Worm (Caenorhabditis elegans) whole organism, late embryonic: ENCODE measurements around the gene lsy-2.

Experiments
- C08G9.2 ChIP-seq: sonication (generic microtip); optimal IDR thresholded peaks from 2 replicates; lab custom pipeline; 2016; ENCODE audit warnings: mild to moderate bottlenecking, missing genetic modification characterization, moderate library complexity, missing compliant biosample characterization
- C38D4.7 ChIP-seq: fragments of 200-800 bp; sonication (Bioruptor generic); optimal IDR thresholded peaks from 2 replicates; lab custom pipeline; 2018; ENCODE audit warnings: mild to moderate bottlenecking, missing genetic modification characterization, moderate library complexity, missing compliant biosample characterization
- F13H6.1 ChIP-seq: sonication (generic microtip); optimal IDR thresholded peaks from 2 replicates; lab custom pipeline; 2016; ENCODE audit warnings: missing genetic modification characterization, missing compliant biosample characterization
- K02D7.2 ChIP-seq: sonication (generic microtip); optimal IDR thresholded peaks from 2 replicates; lab custom pipeline; 2017; ENCODE audit warnings: mild to moderate bottlenecking, missing genetic modification characterization, missing compliant biosample characterization
- T23F11.4 ChIP-seq: fragments of 200-800 bp; sonication (Bioruptor generic); optimal IDR thresholded peaks from 2 replicates; lab custom pipeline; 2018; ENCODE audit warnings: mild to moderate bottlenecking, missing genetic modification characterization, missing compliant biosample characterization
- Y22D7AL.16 ChIP-seq: sonication (generic microtip); optimal IDR thresholded peaks from 2 replicates; lab custom pipeline; 2016; ENCODE audit warnings: missing genetic modification characterization, missing compliant biosample characterization
- ahr-1 ChIP-seq: sonication (generic microtip); optimal IDR thresholded peaks from 2 replicates; lab custom pipeline; 2016; ENCODE audit warnings: missing genetic modification characterization, missing compliant biosample characterization
- ama-1 ChIP-seq: fragments of 150-350 bp; optimal IDR thresholded peaks from 2 replicates; lab custom pipeline; 2014
- ceh-14 ChIP-seq: sonication (generic microtip); optimal IDR thresholded peaks from 2 replicates; lab custom pipeline; 2016; ENCODE audit warnings: missing genotype, missing genetic modification characterization, missing compliant biosample characterization
- ceh-18 ChIP-seq: sonication (generic microtip); optimal IDR thresholded peaks from 2 replicates; lab custom pipeline; 2016; ENCODE audit warnings: missing genetic modification characterization, missing compliant biosample characterization
- ceh-2 ChIP-seq: sonication (generic microtip); optimal IDR thresholded peaks from 2 replicates; lab custom pipeline; 2016; ENCODE audit warnings: missing genotype, missing genetic modification characterization, missing compliant biosample characterization
- ceh-22 ChIP-seq: sonication (generic microtip); optimal IDR thresholded peaks from 2 replicates; lab custom pipeline; 2017; ENCODE audit warnings: missing biosample characterization, missing genetic modification characterization
- ceh-24 ChIP-seq: sonication (generic microtip); optimal IDR thresholded peaks from 2 replicates; lab custom pipeline; 2016; ENCODE audit warnings: mild to moderate bottlenecking, missing genetic modification characterization, missing compliant biosample characterization
- ceh-31 ChIP-seq: sonication (generic microtip); optimal IDR thresholded peaks from 2 replicates; lab custom pipeline; 2016; ENCODE audit warnings: missing genetic modification characterization, missing compliant biosample characterization
- ceh-34 ChIP-seq: sonication (generic microtip); optimal IDR thresholded peaks from 2 replicates; lab custom pipeline; 2016; ENCODE audit warnings: mild to moderate bottlenecking, missing genetic modification characterization, missing compliant biosample characterization
- ceh-45 ChIP-seq: fragments of 200-800 bp; sonication (Bioruptor generic); IDR thresholded peaks from 2 replicates; pipeline ENCODE4 v1.3.6; 2022; ENCODE audit warnings: missing genetic modification reagents, missing genetic modification characterization, missing compliant biosample characterization
- ceh-48 ChIP-seq: sonication (generic microtip); optimal IDR thresholded peaks from 2 replicates; lab custom pipeline; 2016; ENCODE audit warnings: missing genetic modification characterization, inconsistent platforms, missing compliant biosample characterization
- ceh-6 ChIP-seq: fragments of 200-800 bp; sonication (Bioruptor generic); optimal IDR thresholded peaks from 2 replicates; lab custom pipeline; 2018; ENCODE audit warnings: mild to moderate bottlenecking, missing genetic modification characterization, missing compliant biosample characterization
- ceh-9 ChIP-seq: sonication (generic microtip); optimal IDR thresholded peaks from 2 replicates; lab custom pipeline; 2016; ENCODE audit warnings: mild to moderate bottlenecking, missing genetic modification characterization, inconsistent platforms, missing compliant biosample characterization
- che-1 ChIP-seq: sonication (generic microtip); optimal IDR thresholded peaks from 2 replicates; lab custom pipeline; 2016; ENCODE audit warnings: mild to moderate bottlenecking, missing genetic modification characterization, missing compliant biosample characterization
- dmd-4 ChIP-seq: sonication (generic microtip); optimal IDR thresholded peaks from 2 replicates; lab custom pipeline; 2016; ENCODE audit warnings: borderline replicate concordance, missing genetic modification characterization, missing compliant biosample characterization
- dve-1 ChIP-seq: sonication (generic microtip); optimal IDR thresholded peaks from 2 replicates; lab custom pipeline; 2017; ENCODE audit warnings: antibody characterized with exemption, mild to moderate bottlenecking, missing genetic modification characterization, missing compliant biosample characterization
- elt-2 ChIP-seq: sonication (generic microtip); optimal IDR thresholded peaks from 2 replicates; lab custom pipeline; 2016; ENCODE audit warnings: missing genetic modification reagents, missing genetic modification characterization, missing compliant biosample characterization
- ets-4 ChIP-seq: sonication (generic microtip); optimal IDR thresholded peaks from 2 replicates; lab custom pipeline; 2016; ENCODE audit warnings: missing genetic modification characterization, missing compliant biosample characterization
- eyg-1 ChIP-seq: sonication (generic microtip); optimal IDR thresholded peaks from 2 replicates; lab custom pipeline; 2016; ENCODE audit warnings: missing genotype, missing genetic modification characterization, missing compliant biosample characterization
- fkh-10 ChIP-seq: fragments of 150-350 bp; optimal IDR thresholded peaks from 2 replicates; lab custom pipeline; 2014; ENCODE audit warnings: missing biosample characterization, missing genetic modification reagents, missing genetic modification characterization
- fkh-6 ChIP-seq: sonication (generic microtip); optimal IDR thresholded peaks from 2 replicates; lab custom pipeline; 2016; ENCODE audit warnings: missing genetic modification characterization, missing compliant biosample characterization
- gmeb-2 ChIP-seq: sonication (generic microtip); optimal IDR thresholded peaks from 2 replicates; lab custom pipeline; 2016; ENCODE audit warnings: missing genetic modification characterization, inconsistent platforms, missing compliant biosample characterization
- hlh-13 ChIP-seq: fragments of 200-800 bp; sonication (Bioruptor generic); optimal IDR thresholded peaks from 2 replicates; lab custom pipeline; 2018; ENCODE audit warnings: mild to moderate bottlenecking, missing genetic modification characterization, missing compliant biosample characterization
- hlh-15 ChIP-seq: sonication (generic microtip); optimal IDR thresholded peaks from 2 replicates; lab custom pipeline; 2016; ENCODE audit warnings: missing genetic modification characterization, missing compliant biosample characterization
- hlh-30 ChIP-seq: sonication (generic microtip); optimal IDR thresholded peaks from 2 replicates; lab custom pipeline; 2017; ENCODE audit warnings: antibody characterized with exemption, missing genetic modification characterization, missing compliant biosample characterization; ENCODE audit not compliant: insufficient read depth
- hlh-6 ChIP-seq: sonication (generic microtip); optimal IDR thresholded peaks from 2 replicates; lab custom pipeline; 2016; ENCODE audit warnings: missing genotype, missing genetic modification characterization, missing compliant biosample characterization
- lin-11 ChIP-seq: fragments of 200-800 bp; sonication (Bioruptor generic); optimal IDR thresholded peaks from 2 replicates; lab custom pipeline; 2018; ENCODE audit warnings: mild to moderate bottlenecking, missing genetic modification characterization, missing compliant biosample characterization
- madf-2 ChIP-seq: sonication (generic microtip); optimal IDR thresholded peaks from 2 replicates; lab custom pipeline; 2017; ENCODE audit warnings: missing genetic modification characterization, missing compliant biosample characterization
- nfya-1 ChIP-seq: sonication (generic microtip); optimal IDR thresholded peaks from 2 replicates; lab custom pipeline; 2017; ENCODE audit warnings: missing genetic modification characterization, mild to moderate bottlenecking, missing compliant biosample characterization, antibody characterized with exemption, moderate library complexity
- nhr-11 ChIP-seq: fragments of 150-350 bp; optimal IDR thresholded peaks from 2 replicates; lab custom pipeline; 2014; ENCODE audit warnings: missing biosample characterization, missing genetic modification characterization
- nhr-232 ChIP-seq: sonication (generic microtip); optimal IDR thresholded peaks from 2 replicates; lab custom pipeline; 2016; ENCODE audit warnings: missing genetic modification characterization, missing compliant biosample characterization
- npax-4 ChIP-seq: sonication (generic microtip); optimal IDR thresholded peaks from 2 replicates; lab custom pipeline; 2016; ENCODE audit warnings: missing genetic modification characterization, missing compliant biosample characterization
- odd-2 ChIP-seq: sonication (generic microtip); optimal IDR thresholded peaks from 2 replicates; lab custom pipeline; 2017; ENCODE audit warnings: antibody characterized with exemption, mild to moderate bottlenecking, missing genetic modification characterization, missing compliant biosample characterization
- pat-9 ChIP-seq: fragments of 200-800 bp; sonication (Bioruptor generic); optimal IDR thresholded peaks from 2 replicates; lab custom pipeline; 2018; ENCODE audit warnings: mild to moderate bottlenecking, missing genetic modification characterization, moderate library complexity, missing compliant biosample characterization
- pax-1 ChIP-seq: fragments of 150-350 bp; optimal IDR thresholded peaks from 2 replicates; lab custom pipeline; 2014; ENCODE audit warnings: missing biosample characterization, missing genetic modification characterization
- pha-2 ChIP-seq: sonication (generic microtip); optimal IDR thresholded peaks from 2 replicates; lab custom pipeline; 2017; ENCODE audit warnings: mild to moderate bottlenecking, missing genetic modification characterization, missing compliant biosample characterization
- pros-1 ChIP-seq: fragments of 150-350 bp; optimal IDR thresholded peaks from 2 replicates; lab custom pipeline; 2014; ENCODE audit warnings: missing biosample characterization, missing genetic modification reagents, missing genetic modification characterization
- ref-2 ChIP-seq: sonication (generic microtip); optimal IDR thresholded peaks from 2 replicates; lab custom pipeline; 2016; ENCODE audit warnings: missing genetic modification characterization, missing compliant biosample characterization
- rnt-1 ChIP-seq: sonication (generic microtip); optimal IDR thresholded peaks from 2 replicates; lab custom pipeline; 2016; ENCODE audit warnings: missing genetic modification characterization, missing compliant biosample characterization
- sdc-2 ChIP-seq: sonication (generic microtip); optimal IDR thresholded peaks from 2 replicates; lab custom pipeline; 2016; ENCODE audit warnings: missing genotype, missing genetic modification characterization, missing compliant biosample characterization
- sox-4 ChIP-seq: sonication (generic microtip); optimal IDR thresholded peaks from 2 replicates; lab custom pipeline; 2017; ENCODE audit warnings: mild to moderate bottlenecking, missing genetic modification characterization, inconsistent platforms, missing compliant biosample characterization
- tbx-2 ChIP-seq: sonication (generic microtip); optimal IDR thresholded peaks from 2 replicates; lab custom pipeline; 2016; ENCODE audit warnings: missing genetic modification characterization, missing compliant biosample characterization
- tbx-7 ChIP-seq: sonication (generic microtip); optimal IDR thresholded peaks from 2 replicates; lab custom pipeline; 2016; ENCODE audit warnings: missing genotype, missing genetic modification characterization, missing compliant biosample characterization
- ttx-3 ChIP-seq: sonication (generic microtip); optimal IDR thresholded peaks from 2 replicates; lab custom pipeline; 2016; ENCODE audit warnings: missing genetic modification reagents, missing genetic modification characterization, missing compliant biosample characterization
- unc-42 ChIP-seq: sonication (generic microtip); optimal IDR thresholded peaks from 2 replicates; lab custom pipeline; 2016; ENCODE audit warnings: missing genotype, missing genetic modification characterization, missing compliant biosample characterization
- unc-55 ChIP-seq: sonication (generic microtip); optimal IDR thresholded peaks from 2 replicates; lab custom pipeline; 2017; ENCODE audit warnings: missing biosample characterization, missing genetic modification reagents, missing genetic modification characterization
- unc-86 ChIP-seq: sonication (generic microtip); optimal IDR thresholded peaks from 2 replicates; lab custom pipeline; 2016; ENCODE audit warnings: missing genetic modification characterization, missing compliant biosample characterization
- zip-5 ChIP-seq: sonication (generic microtip); optimal IDR thresholded peaks from 2 replicates; lab custom pipeline; 2016; ENCODE audit warnings: missing genetic modification characterization, missing compliant biosample characterization
- ztf-16 ChIP-seq: sonication (generic microtip); optimal IDR thresholded peaks from 2 replicates; lab custom pipeline; 2017; ENCODE audit warnings: missing genetic modification characterization, missing compliant biosample characterization

The lsy-2 gene

ce11 chrX:2089434-2089833 lies at the start of gene lsy-2:
Gene lsy-2, plus strand, starts transcription at chrX:2089704.
- no peak for TF ChIP-seq dve-1 (tag; lab: Kevin White, UChicago)
- TF ChIP-seq nfya-1 (tag; lab: Kevin White, UChicago) = peak; percentile 87
- TF ChIP-seq C08G9.2 = no peak
- no peak for TF ChIP-seq ceh-24
- no peak for TF ChIP-seq ahr-1
- TF ChIP-seq ceh-9 (tag; lab: Kevin White, UChicago) = no peak
- no peak for TF ChIP-seq fkh-6 (tag; lab: Kevin White, UChicago)
- TF ChIP-seq pha-2 = no peak
- peak; percentile 51 for TF ChIP-seq elt-2 (tag; lab: Kevin White, UChicago)
- no peak for TF ChIP-seq ceh-45
- no peak for TF ChIP-seq madf-2 (tag; lab: Kevin White, UChicago)
- no peak for TF ChIP-seq fkh-10 (GFP tag; lab: Kevin White, UChicago)
- no peak for TF ChIP-seq hlh-15
- no peak for TF ChIP-seq dmd-4 (tag; lab: Kevin White, UChicago)
- no peak for TF ChIP-seq ceh-14 (tag; lab: Kevin White, UChicago)
- no peak for TF ChIP-seq ceh-31 (tag; lab: Kevin White, UChicago)
- no peak for TF ChIP-seq C38D4.7 (GFP tag; lab: Kevin White, UChicago)
- TF ChIP-seq lin-11 (tag; lab: Kevin White, UChicago) = no peak
- TF ChIP-seq K02D7.2 (tag; lab: Kevin White, UChicago) = no peak
- TF ChIP-seq unc-55 (GFP tag; lab: Kevin White, UChicago) = peak; percentile 8
- TF ChIP-seq zip-5 (tag; lab: Kevin White, UChicago) = no peak
- no peak for TF ChIP-seq hlh-6 (tag; lab: Kevin White, UChicago)
- no peak for TF ChIP-seq ceh-22 (tag; lab: Kevin White, UChicago)
- TF ChIP-seq tbx-7 (tag; lab: Kevin White, UChicago) = no peak
- no peak for TF ChIP-seq pros-1
- TF ChIP-seq hlh-13 (GFP tag; lab: Kevin White, UChicago) = no peak
- no peak for TF ChIP-seq ceh-48 (tag; lab: Kevin White, UChicago)
- TF ChIP-seq eyg-1 (tag; lab: Kevin White, UChicago) = no peak
- TF ChIP-seq unc-42 (tag; lab: Kevin White, UChicago) = no peak
- no peak for TF ChIP-seq F13H6.1 (tag; lab: Kevin White, UChicago)
- TF ChIP-seq ama-1 (lab: Kevin White, UChicago) = no peak
- no peak for TF ChIP-seq ets-4 (tag; lab: Kevin White, UChicago)
- no peak for TF ChIP-seq unc-86 (tag; lab: Kevin White, UChicago)
- no peak for TF ChIP-seq hlh-30 (tag; lab: Kevin White, UChicago)
- no peak for TF ChIP-seq gmeb-2 (tag; lab: Kevin White, UChicago)
- no peak for TF ChIP-seq ref-2 (tag; lab: Kevin White, UChicago)
- TF ChIP-seq Y22D7AL.16 (tag; lab: Kevin White, UChicago) = no peak
- peak; percentile 46 for TF ChIP-seq sdc-2 (tag; lab: Kevin White, UChicago)
- TF ChIP-seq sox-4 = no peak
- TF ChIP-seq ceh-6 (GFP tag; lab: Kevin White, UChicago) = no peak
- TF ChIP-seq che-1 (tag; lab: Kevin White, UChicago) = no peak
- peak; percentile 26 for TF ChIP-seq rnt-1 (tag; lab: Kevin White, UChicago)
- no peak for TF ChIP-seq nhr-11 (tag; lab: Kevin White, UChicago)
- TF ChIP-seq npax-4 (tag; lab: Kevin White, UChicago) = no peak
- TF ChIP-seq pax-1 = peak; percentile 37
- no peak for TF ChIP-seq T23F11.4 (GFP tag; lab: Kevin White, UChicago)
- TF ChIP-seq ceh-2 = no peak
- no peak for TF ChIP-seq pat-9 (tag; lab: Kevin White, UChicago)
- no peak for TF ChIP-seq odd-2 (tag; lab: Kevin White, UChicago)
- no peak for TF ChIP-seq ttx-3 (tag; lab: Kevin White, UChicago)
- TF ChIP-seq ztf-16 (tag; lab: Kevin White, UChicago) = no peak
- TF ChIP-seq ceh-34 (tag; lab: Kevin White, UChicago) = peak; percentile 41
- peak; percentile 3 for TF ChIP-seq tbx-2
- no peak for TF ChIP-seq nhr-232 (tag; lab: Kevin White, UChicago)
- peak; percentile 16 for TF ChIP-seq ceh-18 (tag; lab: Kevin White, UChicago)
- TF ChIP-seq, all 69 proteins: peak for 9
